Fruit fly (Drosophila melanogaster): ENCODE measurements around the gene CG42693.

CG42693 gene

dm6 chr3R:31686692-31687351 is 21.3 kb downstream of the CG42693 start:
- TF ChIP-seq ttk (optimal IDR thresholded peaks at IDR 0.05) (no peak), insv (optimal IDR thresholded peaks at IDR 0.05) (no peak), Myc (optimal IDR thresholded peaks at IDR 0.05) (no peak), Sin3A (optimal IDR thresholded peaks at IDR 0.05) (no peak), psq (optimal IDR thresholded peaks at IDR 0.05) (no peak), h (optimal IDR thresholded peaks at IDR 0.05) (no peak)

dm6 chr3R:31683048-31683857 is 24.9 kb downstream of the CG42693 start:
- no peak for TF ChIP-seq insv (optimal IDR thresholded peaks at IDR 0.05)
- no peak for TF ChIP-seq psq (optimal IDR thresholded peaks at IDR 0.05)
- no peak for TF ChIP-seq h (optimal IDR thresholded peaks at IDR 0.05)
- no peak for TF ChIP-seq ttk (optimal IDR thresholded peaks at IDR 0.05)
- TF ChIP-seq Myc (optimal IDR thresholded peaks at IDR 0.05), result no peak
- no peak for TF ChIP-seq Sin3A (optimal IDR thresholded peaks at IDR 0.05)

dm6 chr3R:31682140-31682782 is 25.9 kb downstream of the CG42693 start:
- TF ChIP-seq Sin3A (optimal IDR thresholded peaks at IDR 0.05), result no peak
- no peak for TF ChIP-seq h (optimal IDR thresholded peaks at IDR 0.05)
- no peak for TF ChIP-seq insv (optimal IDR thresholded peaks at IDR 0.05)
- TF ChIP-seq Myc (optimal IDR thresholded peaks at IDR 0.05), result no peak
- TF ChIP-seq psq (optimal IDR thresholded peaks at IDR 0.05), result no peak
- no peak for TF ChIP-seq ttk (optimal IDR thresholded peaks at IDR 0.05)

dm6 chr3R:31680773-31681172 is 27.4 kb downstream of the CG42693 start:
- no peak for TF ChIP-seq insv (optimal IDR thresholded peaks at IDR 0.05)
- no peak for TF ChIP-seq Myc (optimal IDR thresholded peaks at IDR 0.05)
- no peak for TF ChIP-seq Sin3A (optimal IDR thresholded peaks at IDR 0.05)
- TF ChIP-seq h (optimal IDR thresholded peaks at IDR 0.05), result no peak
- no peak for TF ChIP-seq psq (optimal IDR thresholded peaks at IDR 0.05)
- no peak for TF ChIP-seq ttk (optimal IDR thresholded peaks at IDR 0.05)

dm6 chr3R:31679830-31680294 is 28.3 kb downstream of the CG42693 start, which contains the start of gene CG11550:
TSS of gene CG11550 (minus strand) at chr3R:31679880.
- TF ChIP-seq psq (optimal IDR thresholded peaks at IDR 0.05) (no peak), h (optimal IDR thresholded peaks at IDR 0.05) (no peak), ttk (optimal IDR thresholded peaks at IDR 0.05) (no peak), insv (optimal IDR thresholded peaks at IDR 0.05) (no peak), Myc (optimal IDR thresholded peaks at IDR 0.05) (no peak), Sin3A (optimal IDR thresholded peaks at IDR 0.05) (no peak)

dm6 chr3R:31672675-31673074 is 35.5 kb downstream of the CG42693 start:
- TF ChIP-seq Sin3A (optimal IDR thresholded peaks at IDR 0.05) (no peak), ttk (optimal IDR thresholded peaks at IDR 0.05) (no peak), insv (optimal IDR thresholded peaks at IDR 0.05) (no peak)

dm6 chr3R:31669153-31669934 is 38.8 kb downstream of the CG42693 start, which contains the start of gene Zmynd8:
TSS of gene Zmynd8 (plus strand) at chr3R:31669465.
- TF ChIP-seq Myc (optimal IDR thresholded peaks at IDR 0.05) (no peak), insv (optimal IDR thresholded peaks at IDR 0.05) (no peak), ttk (optimal IDR thresholded peaks at IDR 0.05) (no peak), psq (optimal IDR thresholded peaks at IDR 0.05) (peak; percentile 73), h (optimal IDR thresholded peaks at IDR 0.05) (no peak), Sin3A (optimal IDR thresholded peaks at IDR 0.05) (no peak)

- no peak for TF ChIP-seq Myc (optimal IDR thresholded peaks at IDR 0.05)
- TF ChIP-seq insv (optimal IDR thresholded peaks at IDR 0.05), result no peak
- no peak for TF ChIP-seq psq (optimal IDR thresholded peaks at IDR 0.05)
- TF ChIP-seq Sin3A (optimal IDR thresholded peaks at IDR 0.05), result no peak
- TF ChIP-seq ttk (optimal IDR thresholded peaks at IDR 0.05), result no peak
- TF ChIP-seq h (optimal IDR thresholded peaks at IDR 0.05), result no peak
These were observed 45.4 kb downstream of the CG42693 start for dm6 chr3R:31662757-31663156.

Measured in Kc167 (cell line).